Worm (Caenorhabditis elegans) whole organism, early embryonic: Measurements from ENCODE around the gene F59A7.2.

ENCODE experiments used
- B0310.2 ChIP-seq: sonication (generic microtip); optimal IDR thresholded peaks from 2 replicates; lab custom pipeline; 2016; ENCODE audit warnings: mild to moderate bottlenecking, missing genetic modification characterization, missing compliant biosample characterization
- F13C5.2 ChIP-seq: sonication (generic microtip); optimal IDR thresholded peaks from 2 replicates; lab custom pipeline; 2017; ENCODE audit warnings: mild to moderate bottlenecking, missing genetic modification characterization, inconsistent platforms, missing compliant biosample characterization
- aly-1 ChIP-seq: sonication (generic microtip); optimal IDR thresholded peaks from 2 replicates; lab custom pipeline; 2016; ENCODE audit warnings: missing genetic modification characterization, missing compliant biosample characterization
- ama-1 ChIP-seq: fragments of 150-350 bp; optimal IDR thresholded peaks from 2 replicates; lab custom pipeline; 2014
- ceh-13 ChIP-seq: fragments of 200-800 bp; sonication (Bioruptor generic); optimal IDR thresholded peaks from 2 replicates; lab custom pipeline; 2018; ENCODE audit warnings: mild to moderate bottlenecking, missing genetic modification characterization, missing compliant biosample characterization
- ceh-36 ChIP-seq: sonication (generic microtip); optimal IDR thresholded peaks from 2 replicates; lab custom pipeline; 2016; ENCODE audit warnings: missing genetic modification characterization, inconsistent platforms, missing compliant biosample characterization
- flt-1 ChIP-seq: fragments of 200-800 bp; sonication (Bioruptor generic); IDR thresholded peaks from 2 replicates; pipeline ENCODE4 v1.3.6; 2022; ENCODE audit warnings: missing genetic modification characterization, missing compliant biosample characterization
- hmbx-1 ChIP-seq: sonication (generic microtip); optimal IDR thresholded peaks from 2 replicates; lab custom pipeline; 2016; ENCODE audit warnings: mild to moderate bottlenecking, missing genetic modification characterization, missing compliant biosample characterization
- hmg-4 ChIP-seq: fragments of 200-800 bp; sonication (Bioruptor generic); optimal IDR thresholded peaks from 2 replicates; lab custom pipeline; 2018; ENCODE audit warnings: mild to moderate bottlenecking, missing genetic modification characterization, missing compliant biosample characterization
- pes-1 ChIP-seq: fragments of 200-800 bp; sonication (Bioruptor generic); IDR thresholded peaks from 2 replicates; pipeline ENCODE4 v1.3.6; 2022; ENCODE audit warnings: missing genetic modification reagents, missing genetic modification characterization, missing compliant biosample characterization

DNA sequence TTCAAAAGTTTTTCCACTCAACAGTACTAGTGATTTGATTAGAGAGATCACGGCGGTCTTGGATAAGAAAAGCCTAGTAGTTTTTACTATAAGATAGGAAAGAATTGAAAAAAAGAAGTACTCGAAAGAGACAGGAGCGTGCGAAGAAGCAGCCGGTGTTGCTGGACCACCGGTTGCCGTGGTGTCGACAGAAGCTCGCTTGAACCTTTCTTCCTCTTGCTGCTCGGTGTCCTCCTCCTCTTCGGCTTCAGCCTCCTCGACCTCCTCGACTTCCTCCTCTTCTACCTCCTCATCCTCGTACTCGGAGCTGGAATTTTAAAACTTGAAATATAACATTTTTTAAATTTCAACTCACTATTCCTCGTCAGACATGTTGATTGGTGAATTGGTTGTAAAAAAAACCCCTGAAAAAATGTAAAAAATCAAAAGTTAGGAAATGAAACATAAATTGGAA, 23.8 kb downstream of the F59A7.2 start, which contains the start of gene tnt-4:
- no peak for TF ChIP-seq F13C5.2 (tag; lab: Kevin White, UChicago)
- no peak for TF ChIP-seq ama-1 (lab: Kevin White, UChicago)
- no peak for TF ChIP-seq hmg-4
- TF ChIP-seq aly-1 (tag; lab: Kevin White, UChicago): no peak
- no peak for TF ChIP-seq hmbx-1 (tag; lab: Kevin White, UChicago)
- no peak for TF ChIP-seq ceh-13 (GFP tag; lab: Kevin White, UChicago)
- no peak for TF ChIP-seq flt-1
- no peak for TF ChIP-seq pes-1
- TF ChIP-seq ceh-36 (tag; lab: Kevin White, UChicago): no peak
- no peak for TF ChIP-seq B0310.2
